Fruit fly (Drosophila melanogaster): Measurements from ENCODE around the gene Syx7.

The Syx7 gene

dm6 chr3L:21417884-21418536, 27.6 kb upstream of the Syx7 start (continued):
- TF ChIP-seq kni (GFP tag; optimal IDR thresholded peaks at IDR 0.05): peak; percentile 9
- no peak for TF ChIP-seq CG5953 (GFP tag; IDR thresholded peaks at IDR 0.05)
- TF ChIP-seq Jarid2 (GFP tag; optimal IDR thresholded peaks at IDR 0.05): peak; percentile 17
- TF ChIP-seq CG4360 (GFP tag; IDR thresholded peaks at IDR 0.05): no peak
- TF ChIP-seq CG3847 (GFP tag; IDR thresholded peaks at IDR 0.05): peak; percentile 24; the same call in 1 of the 2 replicates
- peak; percentile 41 for TF ChIP-seq CG13775 (GFP tag; optimal IDR thresholded peaks at IDR 0.05)
- peak; percentile 61 for TF ChIP-seq CG18619 (GFP tag; optimal IDR thresholded peaks at IDR 0.05)
- TF ChIP-seq NFAT (GFP tag; IDR thresholded peaks at IDR 0.05): peak; percentile 13; the same call in 1 of the 2 replicates
- TF ChIP-seq CG9817 (tag; optimal IDR thresholded peaks at IDR 0.05): peak; percentile 18
- TF ChIP-seq CG2116 (GFP tag; optimal IDR thresholded peaks at IDR 0.05): no peak
- TF ChIP-seq CG2678 (tag; optimal IDR thresholded peaks at IDR 0.05): peak; percentile 82
- TF ChIP-seq MTF-1 (GFP tag; optimal IDR thresholded peaks at IDR 0.05; ENCODE audit: borderline replicate concordance): no peak
- no peak for TF ChIP-seq CG6683 (GFP tag; optimal IDR thresholded peaks at IDR 0.05)
- TF ChIP-seq zfh1 (GFP tag; IDR thresholded peaks at IDR 0.05): 0 out of 3 replicates have a peak, but pooled peaks have one; percentile 16
- TF ChIP-seq pnt (GFP tag; optimal IDR thresholded peaks at IDR 0.05): peak; percentile 5
- peak; percentile 23; the same call in 1 of the 2 replicates for TF ChIP-seq CG31224 (GFP tag; IDR thresholded peaks at IDR 0.05)
- TF ChIP-seq CG15601 (tag; optimal IDR thresholded peaks at IDR 0.05): peak; percentile 53
- no peak for TF ChIP-seq otp (GFP tag; IDR thresholded peaks at IDR 0.05)
- TF ChIP-seq ken (GFP tag; IDR thresholded peaks at IDR 0.05): 0 out of 3 replicates have a peak, but pooled peaks have one; percentile 34
- TF ChIP-seq CG17186 (GFP tag; optimal IDR thresholded peaks at IDR 0.05): no peak
- TF ChIP-seq Hmr (GFP tag; optimal IDR thresholded peaks at IDR 0.05): peak; percentile 61
- peak in 1 of 2 experiments; percentile 62 for TF ChIP-seq bsh (GFP tag; optimal IDR thresholded peaks at IDR 0.05)
- TF ChIP-seq chm (GFP tag; IDR thresholded peaks at IDR 0.05): no peak
- TF ChIP-seq amos (GFP tag; IDR thresholded peaks at IDR 0.05; ENCODE audit: partially characterized antibody): no peak
- no peak for TF ChIP-seq CG5245 (GFP tag; optimal IDR thresholded peaks at IDR 0.05)
- no peak for TF ChIP-seq hkb (optimal IDR thresholded peaks at IDR 0.05)
- peak; percentile 39 for TF ChIP-seq hkb (GFP tag; IDR thresholded peaks at IDR 0.05)
- TF ChIP-seq sc (optimal IDR thresholded peaks at IDR 0.05): no peak
- TF ChIP-seq sc (GFP tag; optimal IDR thresholded peaks at IDR 0.05): peak; percentile 37
- TF ChIP-seq Oli (tag; optimal IDR thresholded peaks at IDR 0.05): peak; percentile 69
- TF ChIP-seq slbo (GFP tag; IDR thresholded peaks at IDR 0.05): peak; percentile 44; the same call in 1 of the 2 replicates
- TF ChIP-seq CG10366 (GFP tag; IDR thresholded peaks at IDR 0.05): peak; percentile 37; the same call in 1 of the 2 replicates
- TF ChIP-seq Ssrp (tag; optimal IDR thresholded peaks at IDR 0.05): peak; percentile 37
- TF ChIP-seq Sry-β (GFP tag; optimal IDR thresholded peaks at IDR 0.05): no peak
- peak; percentile 74 for TF ChIP-seq CG10147 (GFP tag; optimal IDR thresholded peaks at IDR 0.05)
- TF ChIP-seq lov (optimal IDR thresholded peaks at IDR 0.05): no peak
- TF ChIP-seq lov (GFP tag; IDR thresholded peaks at IDR 0.05): no peak
- peak; percentile 65 for TF ChIP-seq row (GFP tag; IDR thresholded peaks at IDR 0.05)
- no peak for TF ChIP-seq mirr (GFP tag; optimal IDR thresholded peaks at IDR 0.05)
- peak; percentile 18 for TF ChIP-seq Chrac-16 (GFP tag; optimal IDR thresholded peaks at IDR 0.05)
- no peak for TF ChIP-seq cad (GFP tag; optimal IDR thresholded peaks at IDR 0.05)
- no peak for TF ChIP-seq Vsx1 (GFP tag; optimal IDR thresholded peaks at IDR 0.05)
- no peak for TF ChIP-seq aop (GFP tag; IDR thresholded peaks at IDR 0.05)
- peak; percentile 75 for TF ChIP-seq CoRest (tag; optimal IDR thresholded peaks at IDR 0.05)
- TF ChIP-seq CG32772 (GFP tag; IDR thresholded peaks at IDR 0.05): peak; percentile 34; the same call in 1 of the 2 replicates
- peak; percentile 56 for TF ChIP-seq CG13296 (GFP tag; optimal IDR thresholded peaks at IDR 0.05)
- TF ChIP-seq oc (tag; optimal IDR thresholded peaks at IDR 0.05): peak; percentile 73
- TF ChIP-seq exex (tag; optimal IDR thresholded peaks at IDR 0.05): peak; percentile 16
- peak; percentile 1 for TF ChIP-seq Hand (GFP tag; optimal IDR thresholded peaks at IDR 0.05)
- peak; percentile 78 for TF ChIP-seq CG2712 (tag; optimal IDR thresholded peaks at IDR 0.05)
